Worm (Caenorhabditis elegans) whole organism, late embryonic: Measurements from ENCODE around the gene F54D5.2.

ENCODE experiments used
- ceh-18 ChIP-seq: sonication (generic microtip); optimal IDR thresholded peaks from 2 replicates; lab custom pipeline; 2016; ENCODE audit warnings: missing genetic modification characterization, missing compliant biosample characterization
- ceh-19 ChIP-seq: fragments of 200-800 bp; sonication (Bioruptor generic); optimal IDR thresholded peaks from 2 replicates; lab custom pipeline; 2018; ENCODE audit warnings: mild to moderate bottlenecking, missing genetic modification characterization, missing compliant biosample characterization
- ceh-34 ChIP-seq: sonication (generic microtip); optimal IDR thresholded peaks from 2 replicates; lab custom pipeline; 2016; ENCODE audit warnings: mild to moderate bottlenecking, missing genetic modification characterization, missing compliant biosample characterization
- elt-2 ChIP-seq: sonication (generic microtip); optimal IDR thresholded peaks from 2 replicates; lab custom pipeline; 2016; ENCODE audit warnings: missing genetic modification reagents, missing genetic modification characterization, missing compliant biosample characterization
- lin-11 ChIP-seq: fragments of 200-800 bp; sonication (Bioruptor generic); optimal IDR thresholded peaks from 2 replicates; lab custom pipeline; 2018; ENCODE audit warnings: mild to moderate bottlenecking, missing genetic modification characterization, missing compliant biosample characterization
- odd-2 ChIP-seq: sonication (generic microtip); optimal IDR thresholded peaks from 2 replicates; lab custom pipeline; 2017; ENCODE audit warnings: antibody characterized with exemption, mild to moderate bottlenecking, missing genetic modification characterization, missing compliant biosample characterization
- pax-1 ChIP-seq: fragments of 150-350 bp; optimal IDR thresholded peaks from 2 replicates; lab custom pipeline; 2014; ENCODE audit warnings: missing biosample characterization, missing genetic modification characterization
- pha-4 ChIP-seq: fragments of 150-350 bp; optimal IDR thresholded peaks from 2 replicates; lab custom pipeline; 2018; ENCODE audit warnings: missing biosample characterization, missing genetic modification reagents, missing genetic modification characterization
- pqm-1 ChIP-seq: sonication (generic microtip); optimal IDR thresholded peaks from 2 replicates; lab custom pipeline; 2016; ENCODE audit warnings: missing genetic modification characterization, missing compliant biosample characterization
- unc-42 ChIP-seq: sonication (generic microtip); optimal IDR thresholded peaks from 2 replicates; lab custom pipeline; 2016; ENCODE audit warnings: missing genotype, missing genetic modification characterization, missing compliant biosample characterization
- unc-55 ChIP-seq: sonication (generic microtip); optimal IDR thresholded peaks from 2 replicates; lab custom pipeline; 2017; ENCODE audit warnings: missing biosample characterization, missing genetic modification reagents, missing genetic modification characterization

ce11 chrII:11599751-11600150 lies 26.8 kb downstream of the F54D5.2 start, which contains the start of gene npp-5:
- TF ChIP-seq ceh-19 (GFP tag; lab: Kevin White, UChicago) (no peak), pha-4 (tag; lab: Kevin White, UChicago) (no peak), ceh-34 (tag; lab: Kevin White, UChicago) (no peak), unc-55 (GFP tag; lab: Kevin White, UChicago) (no peak), pax-1 (tag; lab: Kevin White, UChicago) (no peak), ceh-18 (tag; lab: Kevin White, UChicago) (no peak), lin-11 (tag; lab: Kevin White, UChicago) (no peak), odd-2 (no peak), elt-2 (tag; lab: Kevin White, UChicago) (peak; percentile 3), unc-42 (tag; lab: Kevin White, UChicago) (no peak), pqm-1 (tag; lab: Kevin White, UChicago) (no peak)
